Worm (Caenorhabditis elegans) whole organism, young adult: ENCODE data around the gene srw-86.

Experiments used
- C17E4.6 ChIP-seq: fragments of 200-800 bp; sonication (Bioruptor generic); IDR thresholded peaks from 2 replicates; pipeline ENCODE4 v1.3.6; 2022; ENCODE audit warnings: missing genetic modification reagents, missing genetic modification characterization, missing compliant biosample characterization
- cebp-1 ChIP-seq, 2 experiments: fragments of 200-800 bp in 1 of 2; sonication (Bioruptor generic) in 1 of 2; sonication (generic microtip) in 1 of 2; IDR thresholded peaks in 1 of 2; optimal IDR thresholded peaks in 1 of 2; 2 replicates each; pipeline versions ENCODE4 v1.3.6 to Lab custom; 2017 to 2022; ENCODE audit warnings: missing compliant biosample characterization in 2 of 2, missing genetic modification characterization in 2 of 2, mild to moderate bottlenecking in 1 of 2, missing genetic modification reagents in 1 of 2, moderate library complexity in 1 of 2
- ceh-27 ChIP-seq: fragments of 200-800 bp; sonication (Bioruptor generic); optimal IDR thresholded peaks from 2 replicates; lab custom pipeline; 2018; ENCODE audit warnings: mild to moderate bottlenecking, missing genetic modification characterization, moderate library complexity, missing compliant biosample characterization
- ceh-79 ChIP-seq: sonication (generic microtip); optimal IDR thresholded peaks from 2 replicates; lab custom pipeline; 2017; ENCODE audit warnings: mild to moderate bottlenecking, missing genetic modification characterization, missing compliant biosample characterization
- die-1 ChIP-seq: sonication (generic microtip); optimal IDR thresholded peaks from 2 replicates; lab custom pipeline; 2016; ENCODE audit warnings: missing genotype, mild to moderate bottlenecking, missing genetic modification characterization, missing compliant biosample characterization
- let-526 ChIP-seq: fragments of 200-800 bp; sonication (Bioruptor generic); IDR thresholded peaks from 2 replicates; pipeline ENCODE4 v1.3.6; 2022; ENCODE audit warnings: missing genetic modification reagents, missing genetic modification characterization, missing compliant biosample characterization
- lsy-27 ChIP-seq: sonication (generic microtip); optimal IDR thresholded peaks from 2 replicates; lab custom pipeline; 2017; ENCODE audit warnings: missing genetic modification characterization, mild to moderate bottlenecking, missing compliant biosample characterization, antibody characterized with exemption, missing genotype, borderline replicate concordance; ENCODE audit not compliant: insufficient read depth

Gene srw-86

DNA sequence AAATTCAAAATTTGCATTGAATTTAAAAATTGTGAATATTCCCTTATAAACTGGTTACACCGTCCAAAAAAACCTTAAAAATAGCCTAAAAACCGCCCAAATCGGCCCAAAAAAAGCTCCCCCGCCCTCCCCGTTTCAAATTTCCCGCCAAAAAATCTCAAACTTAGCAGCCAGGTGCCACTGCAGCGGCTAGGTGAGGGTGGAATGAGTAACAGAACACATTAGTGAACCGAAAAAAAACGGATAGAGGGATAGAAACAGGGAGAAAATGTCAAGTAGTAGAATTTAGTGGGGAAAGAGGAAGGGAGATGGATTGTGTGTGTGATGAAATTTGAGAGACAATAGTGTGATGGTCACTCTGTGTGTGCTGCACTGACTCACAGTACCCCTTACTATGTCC, 48.6 kb downstream of the srw-86 start:
- TF ChIP-seq let-526 (GFP tag; lab: Robert Waterston, UW) (no peak), ceh-27 (GFP tag; lab: Kevin White, UChicago) (no peak), die-1 (tag; lab: Kevin White, UChicago) (no peak), cebp-1 (GFP tag; IDR thresholded peaks at IDR 0.05; lab: Robert Waterston, UW) (no peak), cebp-1 (tag; optimal IDR thresholded peaks at IDR 0.05; lab: Kevin White, UChicago) (peak; percentile 6), C17E4.6 (no peak), lsy-27 (tag; lab: Kevin White, UChicago) (no peak), ceh-79 (tag; lab: Kevin White, UChicago) (no peak)
